Worm (Caenorhabditis elegans): Measurements from ENCODE around the gene C06A1.7.

DNA sequence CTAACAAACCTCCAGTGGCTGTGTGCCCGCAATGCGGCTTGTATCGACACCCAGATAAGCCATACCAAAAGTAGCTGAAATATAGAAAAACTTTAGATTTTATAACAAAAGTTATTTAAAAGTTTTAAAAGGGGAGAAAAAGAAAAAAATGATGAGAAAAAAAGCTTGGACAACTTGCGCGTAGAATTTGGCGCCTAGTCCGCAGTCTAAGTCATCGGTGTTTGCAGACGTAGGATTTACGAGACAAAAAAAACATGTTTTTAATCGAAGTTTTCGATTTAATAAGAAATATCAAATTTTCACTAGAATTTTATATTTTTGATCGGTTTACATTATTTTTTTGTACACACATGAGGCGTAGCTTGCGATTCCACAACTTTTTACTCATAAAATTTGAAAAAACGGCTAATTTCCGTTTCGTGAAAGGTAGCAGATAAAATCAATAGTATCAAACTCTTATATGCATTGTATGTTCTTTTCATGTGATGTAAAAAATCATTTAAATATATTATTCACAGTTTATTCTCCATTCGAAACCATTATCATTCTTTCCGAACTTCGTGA, 22.7 kb upstream of the C06A1.7 start, which contains the start of gene pro-1:
- no peak for TF ChIP-seq ceh-13 (GFP tag; optimal IDR thresholded peaks at IDR 0.05)
- TF ChIP-seq ama-1 (optimal IDR thresholded peaks at IDR 0.05): peak; percentile 81
- TF ChIP-seq tbx-37 (GFP tag; conservative IDR thresholded peaks at IDR 0.05): peak; percentile 5; the same call in 1 of the 2 replicates
- peak; percentile 47 for TF ChIP-seq F13C5.2 (tag; optimal IDR thresholded peaks at IDR 0.05)
- TF ChIP-seq tbx-11 (GFP tag; IDR thresholded peaks at IDR 0.05): no peak
- peak; percentile 71; the same call in 1 of the 2 replicates for TF ChIP-seq pes-1 (GFP tag; IDR thresholded peaks at IDR 0.05)
- TF ChIP-seq tra-4 (tag; optimal IDR thresholded peaks at IDR 0.05): no peak
- TF ChIP-seq hmbx-1 (tag; optimal IDR thresholded peaks at IDR 0.05): no peak
- TF ChIP-seq aly-1 (tag; optimal IDR thresholded peaks at IDR 0.05): no peak
- TF ChIP-seq scrt-1 (GFP tag; IDR thresholded peaks at IDR 0.05): no peak
- TF ChIP-seq flt-1 (GFP tag; IDR thresholded peaks at IDR 0.05): no peak; the same call in 1 of the 2 replicates
- no peak for TF ChIP-seq ceh-36 (tag; optimal IDR thresholded peaks at IDR 0.05)
- no peak for TF ChIP-seq hnd-1 (tag; optimal IDR thresholded peaks at IDR 0.05)

All from whole organism, early embryonic.